Worm (Caenorhabditis elegans): ENCODE measurements around the gene C33G8.13.
A peak's percentile ranks its signal among the peaks of the same experiment; 100 is the strongest.

The C33G8.13 gene

DNA sequence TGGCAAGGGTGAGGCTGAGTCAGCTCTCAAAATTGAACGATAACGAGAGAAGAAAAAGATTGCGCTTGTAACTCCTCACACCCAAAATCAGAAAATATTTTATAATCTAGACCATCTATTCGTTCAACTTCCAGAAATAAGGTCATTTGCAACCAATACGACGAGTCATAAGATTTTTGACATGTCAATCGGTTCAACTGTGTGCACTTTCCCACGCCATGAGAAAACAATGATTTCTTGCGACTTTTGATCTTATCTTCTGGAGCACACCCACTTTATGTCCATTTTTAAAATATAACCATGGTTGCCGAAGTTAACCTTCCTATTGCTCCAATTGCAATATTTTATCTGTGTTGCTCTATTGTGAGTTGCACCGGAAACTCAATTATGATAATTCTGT lies 1.3 kb upstream of the C33G8.13 start, which contains the start of gene srsx-32:
srsx-32 (plus strand) TSS at position 301 of the 400 bp plus-strand sequence.
- TF ChIP-seq set-16 (GFP tag; IDR thresholded peaks at IDR 0.05) = no peak
- TF ChIP-seq ceh-28 (tag; optimal IDR thresholded peaks at IDR 0.05) = no peak
- no peak for TF ChIP-seq Y105C5A.15 (GFP tag; IDR thresholded peaks at IDR 0.05)
- no peak for TF ChIP-seq nhr-77 (tag; optimal IDR thresholded peaks at IDR 0.05)
- no peak for TF ChIP-seq lin-15B (tag; optimal IDR thresholded peaks at IDR 0.05)
- no peak for TF ChIP-seq ama-1 (optimal IDR thresholded peaks at IDR 0.05)
- TF ChIP-seq skn-1 (tag; optimal IDR thresholded peaks at IDR 0.05) = no peak
- TF ChIP-seq attf-4 (tag; optimal IDR thresholded peaks at IDR 0.05) = no peak
- no peak for TF ChIP-seq T20F7.1 (GFP tag; optimal IDR thresholded peaks at IDR 0.05)
- TF ChIP-seq nhr-41 (GFP tag; IDR thresholded peaks at IDR 0.05) = no peak

DNA sequence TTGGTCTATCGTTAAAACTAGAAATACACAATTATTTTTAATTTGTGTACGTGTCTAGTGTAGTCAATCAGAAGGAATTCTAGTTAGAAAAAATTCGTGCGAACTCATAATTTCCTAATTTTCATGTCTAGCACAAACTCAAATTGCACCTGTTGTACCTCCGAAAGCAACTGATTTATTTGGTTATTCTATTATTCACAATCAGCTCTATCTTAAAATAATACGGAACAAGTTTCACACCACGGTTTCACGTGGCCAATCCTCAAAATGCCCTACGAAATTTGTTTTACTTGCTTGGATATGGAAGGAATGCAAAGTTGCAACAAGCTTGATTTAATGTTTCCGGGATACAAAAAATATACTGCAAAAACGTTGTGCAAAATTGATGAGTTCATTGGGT lies 3.2 kb downstream of the C33G8.13 start, which contains the start of gene srw-127:
srw-127 (plus strand) TSS at position 301 of the 400 bp plus-strand sequence.
- TF ChIP-seq daf-12 (tag; optimal IDR thresholded peaks at IDR 0.05) = no peak
- no peak for TF ChIP-seq lin-1 (GFP tag; IDR thresholded peaks at IDR 0.05)
- no peak for TF ChIP-seq dmd-8 (GFP tag; IDR thresholded peaks at IDR 0.05)
- no peak for TF ChIP-seq ceh-20 (GFP tag; IDR thresholded peaks at IDR 0.05)
- no peak for TF ChIP-seq zfp-3 (GFP tag; conservative IDR thresholded peaks at IDR 0.05)
- TF ChIP-seq pqm-1 (tag; optimal IDR thresholded peaks at IDR 0.05) = no peak
- TF ChIP-seq jun-1 (tag; optimal IDR thresholded peaks at IDR 0.05) = no peak
- no peak for TF ChIP-seq nhr-237 (tag; optimal IDR thresholded peaks at IDR 0.05)
- no peak for TF ChIP-seq Y105C5A.15 (GFP tag; IDR thresholded peaks at IDR 0.05)
- TF ChIP-seq nhr-41 (GFP tag; IDR thresholded peaks at IDR 0.05) = no peak
- TF ChIP-seq rbr-2 (tag; optimal IDR thresholded peaks at IDR 0.05) = no peak
- TF ChIP-seq Y75B8A.6 (GFP tag; IDR thresholded peaks at IDR 0.05) = no peak
- no peak for TF ChIP-seq nhr-11 (tag; optimal IDR thresholded peaks at IDR 0.05)
- no peak for TF ChIP-seq unc-130 (GFP tag; optimal IDR thresholded peaks at IDR 0.05)

DNA sequence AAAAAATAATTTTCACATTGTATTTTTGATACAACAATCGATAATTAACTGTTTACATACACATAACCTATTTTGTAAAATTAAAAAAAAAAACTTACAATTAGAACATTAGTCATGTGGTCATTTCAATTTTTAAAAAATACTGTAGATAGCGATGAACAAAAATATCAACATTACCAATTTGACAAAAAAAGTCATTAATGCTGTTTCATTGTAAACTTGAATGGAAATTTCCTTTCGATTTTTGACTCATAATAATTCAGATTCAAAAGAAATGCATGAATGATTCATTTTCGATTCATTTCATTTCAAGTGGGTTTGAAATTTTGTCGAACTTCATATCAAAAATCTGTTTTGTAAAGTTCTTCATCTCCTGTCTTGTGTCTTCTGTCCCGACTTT lies 6.3 kb downstream of the C33G8.13 start, which contains the start of gene C33G8.2:
C33G8.2 (plus strand) TSS at position 301 of the 400 bp plus-strand sequence.
- TF ChIP-seq ama-1 (optimal IDR thresholded peaks at IDR 0.05) (no peak), lin-15B (tag; optimal IDR thresholded peaks at IDR 0.05) (no peak), mxl-3 (GFP tag; optimal IDR thresholded peaks at IDR 0.05) (no peak), vab-7 (GFP tag; IDR thresholded peaks at IDR 0.05) (no peak), spr-1 (tag; optimal IDR thresholded peaks at IDR 0.05) (no peak), F37D6.2 (tag; optimal IDR thresholded peaks at IDR 0.05) (no peak), nhr-25 (tag; optimal IDR thresholded peaks at IDR 0.05; ENCODE audit: borderline replicate concordance, insufficient read depth) (no peak)

DNA sequence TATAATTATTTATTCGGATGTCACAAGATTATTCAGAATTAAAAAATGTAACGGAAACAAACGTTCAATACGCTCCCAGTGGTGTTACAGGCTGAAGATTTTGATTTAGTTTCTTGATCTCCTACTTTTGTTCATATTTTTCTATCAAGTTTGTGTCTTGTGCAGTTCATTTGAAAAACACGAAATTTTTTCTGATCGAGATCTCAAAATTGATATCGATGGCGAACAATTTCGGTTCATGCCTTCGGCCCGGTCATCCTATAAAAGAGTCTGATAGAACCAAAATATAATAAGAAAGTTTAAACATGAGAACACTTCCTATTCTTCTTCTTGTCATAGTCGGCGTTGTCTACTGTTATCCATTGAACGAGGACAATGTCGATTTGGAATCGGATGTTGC lies 8.5 kb downstream of the C33G8.13 start, which contains the start of gene drd-10:
drd-10 (plus strand) TSS at position 301 of the 400 bp plus-strand sequence.
- TF ChIP-seq F26F4.8 (GFP tag; conservative IDR thresholded peaks at IDR 0.05) (no peak), lsy-2 (tag; optimal IDR thresholded peaks at IDR 0.05) (no peak), unc-130 (GFP tag; optimal IDR thresholded peaks at IDR 0.05) (no peak), mxl-3 (GFP tag; optimal IDR thresholded peaks at IDR 0.05) (no peak), mep-1 (tag; optimal IDR thresholded peaks at IDR 0.05) (no peak), cey-2 (tag; optimal IDR thresholded peaks at IDR 0.05; ENCODE audit: borderline replicate concordance, insufficient read depth) (no peak), nhr-25 (tag; optimal IDR thresholded peaks at IDR 0.05; ENCODE audit: borderline replicate concordance, insufficient read depth) (no peak)

DNA sequence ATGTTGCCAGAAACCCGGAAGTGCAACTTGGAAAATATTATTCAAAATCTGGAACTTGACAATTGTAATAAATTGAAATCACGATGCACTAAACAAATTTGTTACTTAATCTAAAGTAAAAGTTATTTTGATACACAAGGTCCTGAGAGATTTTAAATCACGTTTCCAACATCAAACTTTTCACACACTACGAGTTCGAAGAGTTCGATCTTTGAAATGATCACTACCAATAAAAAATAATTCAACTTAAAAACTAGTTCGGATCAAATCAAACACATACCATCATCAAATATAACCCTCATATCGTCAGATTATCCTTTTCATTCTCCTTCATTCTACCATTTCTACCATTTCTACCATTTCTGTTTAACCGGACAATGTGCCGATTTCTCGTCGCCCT lies 9.8 kb downstream of the C33G8.13 start, which contains the start of gene spig-10:
spig-10 (plus strand) TSS at position 301 of the 400 bp plus-strand sequence.
- no peak for TF ChIP-seq snpc-1.2 (GFP tag; IDR thresholded peaks at IDR 0.05)
- peak in 1 of 2 experiments; percentile 81 for TF ChIP-seq unc-62 (GFP tag; optimal IDR thresholded peaks at IDR 0.05 in 1 of 2)
- no peak for TF ChIP-seq unc-62 (tag; optimal IDR thresholded peaks at IDR 0.05)
- no peak for TF ChIP-seq rbr-2 (tag; optimal IDR thresholded peaks at IDR 0.05)

Data from whole organism, L4 larva.